Worm (Caenorhabditis elegans) whole organism, midembryonic: ENCODE results near the gene csn-6.

ENCODE experiments used
- T22C8.4 ChIP-seq: fragments of 200-800 bp; sonication (Bioruptor generic); IDR thresholded peaks from 2 replicates; pipeline ENCODE4 v1.3.6; 2022; ENCODE audit warnings: missing genetic modification characterization, missing compliant biosample characterization
- ztf-29 ChIP-seq: fragments of 200-800 bp; sonication (Bioruptor generic); IDR thresholded peaks from 2 replicates; pipeline ENCODE4 v1.3.6; 2022; ENCODE audit warnings: missing genetic modification reagents, missing genetic modification characterization, missing compliant biosample characterization

DNA sequence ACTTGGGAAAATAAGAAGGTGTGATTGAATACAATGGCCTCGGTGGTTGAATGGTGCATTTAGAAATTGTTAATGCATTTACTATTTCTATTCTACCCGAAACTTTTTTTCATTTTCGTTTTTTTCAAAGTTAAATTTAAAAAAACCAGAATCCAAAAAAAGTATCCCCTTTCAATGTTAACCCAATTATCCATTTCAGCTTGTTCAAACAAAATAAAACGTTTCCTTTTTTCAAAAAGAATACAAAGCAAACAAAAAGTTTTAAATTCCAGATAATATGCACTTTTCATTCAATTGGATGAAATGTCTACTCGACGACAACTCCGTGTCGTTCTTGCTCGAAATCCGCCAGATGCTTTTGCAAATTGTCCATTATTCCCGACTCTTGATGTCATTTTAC is 41.9 kb downstream of the csn-6 start, which contains the start of gene W02A2.5:
- TF ChIP-seq ztf-29 (GFP tag; lab: Robert Waterston, UW) (no peak), T22C8.4 (no peak)
